Fruit fly (Drosophila melanogaster) whole organism, prepupa: ENCODE measurements around the gene CG3690.

Experiments used
- CG1621 ChIP-seq: fragments of 200-800 bp; sonication (Bioruptor generic); optimal IDR thresholded peaks from 3 replicates; lab custom pipeline; 2018; ENCODE audit warnings: missing biosample characterization, mild to moderate bottlenecking, missing genetic modification characterization
- CG16779 ChIP-seq: fragments of 200-800 bp; sonication (Bioruptor generic); optimal IDR thresholded peaks from 3 replicates; lab custom pipeline; 2017; ENCODE audit warnings: missing biosample characterization, mild to moderate bottlenecking, missing genetic modification characterization
- CG8119 ChIP-seq: fragments of 200-800 bp; sonication (Bioruptor generic); IDR thresholded peaks from 3 replicates; pipeline ENCODE4 v1.3.6; 2022; ENCODE audit warnings: missing biosample characterization, missing genetic modification characterization
- CG8319 ChIP-seq: fragments of 200-800 bp; sonication (Bioruptor generic); optimal IDR thresholded peaks from 3 replicates; lab custom pipeline; 2016; ENCODE audit warnings: missing biosample characterization, missing genetic modification characterization
- Eip75B ChIP-seq: fragments of 200-800 bp; sonication (Bioruptor generic); optimal IDR thresholded peaks from 3 replicates; lab custom pipeline; 2016; ENCODE audit warnings: missing biosample characterization, missing genetic modification characterization
- cyc ChIP-seq: fragments of 200-800 bp; sonication (Bioruptor generic); optimal IDR thresholded peaks from 3 replicates; lab custom pipeline; 2016; ENCODE audit warnings: missing biosample characterization, missing genetic modification characterization
- lz ChIP-seq: fragments of 200-800 bp; sonication (Bioruptor generic); optimal IDR thresholded peaks from 3 replicates; lab custom pipeline; 2016; ENCODE audit warnings: missing biosample characterization, missing genetic modification characterization
- pdm3 ChIP-seq: fragments of 200-800 bp; sonication (Bioruptor generic); optimal IDR thresholded peaks from 3 replicates; lab custom pipeline; 2016; ENCODE audit warnings: missing biosample characterization, missing genetic modification characterization

DNA sequence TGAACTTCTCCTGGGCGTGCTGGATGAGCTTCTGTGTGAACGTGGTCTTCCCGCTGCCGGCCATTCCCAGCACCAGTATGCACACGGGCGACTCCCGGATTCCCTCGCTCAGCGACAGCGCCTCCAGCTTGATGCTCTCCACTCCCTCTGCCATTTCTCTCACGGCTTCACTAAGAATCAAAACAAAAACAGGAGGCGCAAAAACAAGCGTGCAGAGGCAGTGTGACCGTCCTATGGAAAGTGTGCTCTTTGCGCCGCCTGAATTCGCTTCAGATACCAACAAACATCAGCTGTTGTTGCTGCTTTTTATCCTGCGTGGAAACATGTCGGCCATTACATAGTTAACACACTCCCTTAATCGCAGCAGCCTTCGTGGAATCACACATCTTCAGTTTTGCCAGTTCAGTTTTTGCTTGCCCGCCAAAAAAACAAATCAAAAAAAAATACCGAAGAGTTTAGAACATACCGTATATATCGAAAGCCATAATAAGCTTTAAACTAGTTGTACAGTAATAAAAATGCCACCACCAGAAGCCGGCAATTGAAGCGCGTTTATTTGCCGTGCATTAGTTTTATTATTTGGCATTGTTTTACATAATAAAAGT, 11.0 kb downstream of the CG3690 start, which contains the start of the genes CG3704 and mus81:
- TF ChIP-seq Eip75B (GFP tag; lab: Kevin White, UChicago) (no peak), cyc (GFP tag; lab: Kevin White, UChicago) (no peak), pdm3 (GFP tag; lab: Kevin White, UChicago) (no peak), CG1621 (tag; lab: Kevin White, UChicago) (peak; percentile 19), lz (GFP tag; lab: Kevin White, UChicago) (no peak), CG8319 (GFP tag; lab: Kevin White, UChicago) (no peak), CG8119 (no peak), CG16779 (tag; lab: Kevin White, UChicago) (no peak)
